Worm (Caenorhabditis elegans) whole organism, young adult: ENCODE results near the gene hlh-1.

Source experiments
- akir-1 ChIP-seq: fragments of 200-800 bp; sonication (Bioruptor generic); optimal IDR thresholded peaks from 2 replicates; lab custom pipeline; 2018; ENCODE audit warnings: mild to moderate bottlenecking, missing genetic modification characterization, moderate library complexity, missing compliant biosample characterization
- ama-1 ChIP-seq, 3 experiments: fragments of 150-350 bp in 1 of 3; sonication (generic microtip) in 2 of 3; optimal IDR thresholded peaks; 2 replicates each; lab custom pipeline; 2014 to 2018; ENCODE audit warnings: missing biosample characterization in 2 of 3, missing genetic modification characterization in 2 of 3, missing genetic modification reagents in 2 of 3
- egl-18 ChIP-seq: fragments of 200-800 bp; sonication (Bioruptor generic); IDR thresholded peaks from 2 replicates; pipeline ENCODE4 v1.3.6; 2022; ENCODE audit warnings: missing genetic modification reagents, missing genetic modification characterization, missing compliant biosample characterization
- ekl-4 ChIP-seq: fragments of 200-800 bp; sonication (Bioruptor generic); IDR thresholded peaks from 2 replicates; pipeline ENCODE4 v1.3.6; 2022; ENCODE audit warnings: missing genetic modification reagents, missing genetic modification characterization, missing compliant biosample characterization
- fkh-3 ChIP-seq: sonication (generic microtip); optimal IDR thresholded peaks from 2 replicates; lab custom pipeline; 2016; ENCODE audit warnings: mild to moderate bottlenecking, missing genetic modification characterization, missing compliant biosample characterization
- lin-54 ChIP-seq: fragments of 200-800 bp; sonication (Bioruptor generic); optimal IDR thresholded peaks from 2 replicates; lab custom pipeline; 2018; ENCODE audit warnings: mild to moderate bottlenecking, missing genetic modification characterization, missing compliant biosample characterization
- nfyb-1 ChIP-seq: fragments of 200-800 bp; sonication (Bioruptor generic); IDR thresholded peaks from 2 replicates; pipeline ENCODE4 v1.3.6; 2022; ENCODE audit warnings: missing genetic modification reagents, missing genetic modification characterization, missing compliant biosample characterization
- sptf-2 ChIP-seq: fragments of 200-800 bp; sonication (Bioruptor generic); optimal IDR thresholded peaks from 2 replicates; lab custom pipeline; 2018; ENCODE audit warnings: mild to moderate bottlenecking, missing genetic modification characterization, missing compliant biosample characterization
- ztf-28 ChIP-seq: fragments of 200-800 bp; sonication (Bioruptor generic); IDR thresholded peaks from 2 replicates; pipeline ENCODE4 v1.3.6; 2022; ENCODE audit warnings: missing genetic modification reagents, missing genetic modification characterization, missing compliant biosample characterization

DNA sequence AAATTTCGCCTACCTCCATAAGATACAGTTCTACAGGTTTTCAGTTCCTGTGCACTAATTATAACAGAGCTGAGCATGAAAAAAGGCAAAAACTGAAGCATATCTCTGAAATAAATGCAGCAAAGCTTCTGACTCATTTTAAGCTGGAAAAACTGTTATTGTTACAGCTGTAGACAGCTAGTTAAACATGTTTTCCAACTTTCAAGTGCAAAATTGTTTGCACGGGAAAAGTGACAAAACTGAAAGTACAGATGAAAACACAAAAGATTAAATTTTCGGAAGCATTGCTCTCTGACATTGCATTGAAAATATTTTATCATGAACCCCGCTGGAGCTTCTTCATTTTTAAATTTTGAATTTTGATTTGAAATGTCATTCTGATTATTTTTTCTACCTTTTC, 27.6 kb upstream of the hlh-1 start, which contains the start of gene T05C1.5:
- TF ChIP-seq fkh-3 (tag; lab: Kevin White, UChicago): no peak
- no peak for TF ChIP-seq ama-1 (optimal IDR thresholded peaks at IDR 0.05; lab: Kevin White, UChicago)
- TF ChIP-seq ama-1 (GFP tag; optimal IDR thresholded peaks at IDR 0.05; lab: Kevin White, UChicago): no peak
- TF ChIP-seq lin-54 (GFP tag; lab: Kevin White, UChicago): no peak
- no peak for TF ChIP-seq nfyb-1 (GFP tag; lab: Robert Waterston, UW)
- TF ChIP-seq ekl-4 (GFP tag; lab: Robert Waterston, UW): no peak
- no peak for TF ChIP-seq sptf-2 (GFP tag; lab: Kevin White, UChicago)
- no peak for TF ChIP-seq akir-1 (GFP tag; lab: Kevin White, UChicago)
- TF ChIP-seq egl-18: no peak
- TF ChIP-seq ztf-28 (GFP tag; lab: Robert Waterston, UW): no peak
